Fruit fly (Drosophila melanogaster) whole organism, adult: Measurements from ENCODE around the gene CG3862.

ENCODE experiments used
- CG11617 ChIP-seq: fragments of 200-800 bp; sonication (Bioruptor generic); optimal IDR thresholded peaks from 2 replicates; lab custom pipeline; 2017; ENCODE audit warnings: mild to moderate bottlenecking, missing biosample characterization, missing genetic modification reagents, missing genetic modification characterization
- CG12768 ChIP-seq: fragments of 200-800 bp; sonication (Bioruptor generic); optimal IDR thresholded peaks from 2 replicates; lab custom pipeline; 2017; ENCODE audit warnings: missing biosample characterization, missing genetic modification characterization, mild to moderate bottlenecking, moderate library complexity, missing genetic modification reagents
- CG14711 ChIP-seq: fragments of 200-800 bp; sonication (Bioruptor generic); optimal IDR thresholded peaks from 2 replicates; lab custom pipeline; 2018; ENCODE audit warnings: missing biosample characterization, mild to moderate bottlenecking, missing genetic modification characterization, moderate library complexity
- CG1620 ChIP-seq: fragments of 200-800 bp; sonication (Bioruptor generic); optimal IDR thresholded peaks from 2 replicates; lab custom pipeline; 2016; ENCODE audit warnings: missing biosample characterization, missing genetic modification characterization
- CG33017 ChIP-seq: fragments of 200-800 bp; sonication (Bioruptor generic); optimal IDR thresholded peaks from 2 replicates; lab custom pipeline; 2018; ENCODE audit warnings: missing biosample characterization, mild to moderate bottlenecking, missing genetic modification characterization, moderate library complexity
- CG5204 ChIP-seq: fragments of 200-800 bp; sonication (Bioruptor generic); optimal IDR thresholded peaks from 2 replicates; lab custom pipeline; 2016; ENCODE audit warnings: missing biosample characterization, missing genetic modification characterization
- CG7045 ChIP-seq: fragments of 200-800 bp; sonication (Bioruptor generic); optimal IDR thresholded peaks from 2 replicates; lab custom pipeline; 2017; ENCODE audit warnings: missing biosample characterization, mild to moderate bottlenecking, missing genetic modification characterization
- CG7101 ChIP-seq: fragments of 200-800 bp; sonication (Bioruptor generic); optimal IDR thresholded peaks from 2 replicates; lab custom pipeline; 2018; ENCODE audit warnings: missing biosample characterization, mild to moderate bottlenecking, missing genetic modification characterization, moderate library complexity
- Clk ChIP-seq: fragments of 200-800 bp; sonication (Bioruptor generic); optimal IDR thresholded peaks from 2 replicates; lab custom pipeline; 2017; ENCODE audit warnings: missing biosample characterization, missing genetic modification characterization
- Crg-1 ChIP-seq: fragments of 200-800 bp; sonication (Bioruptor generic); optimal IDR thresholded peaks from 2 replicates; lab custom pipeline; 2016; ENCODE audit warnings: missing biosample characterization, missing genetic modification characterization
- Hr96 ChIP-seq: fragments of 200-800 bp; sonication (Bioruptor generic); optimal IDR thresholded peaks from 2 replicates; lab custom pipeline; 2016; ENCODE audit warnings: missing biosample characterization, missing genetic modification characterization
- Mnt ChIP-seq: fragments of 200-800 bp; sonication (Bioruptor generic); optimal IDR thresholded peaks from 2 replicates; lab custom pipeline; 2016; ENCODE audit warnings: missing biosample characterization, mild to moderate bottlenecking, missing genetic modification characterization
- bab1 ChIP-seq: fragments of 200-800 bp; sonication (Bioruptor generic); optimal IDR thresholded peaks from 3 replicates; lab custom pipeline; 2019; ENCODE audit warnings: missing biosample characterization, mild to moderate bottlenecking, missing genetic modification characterization, moderate library complexity
- cic ChIP-seq: fragments of 200-800 bp; sonication (Bioruptor generic); optimal IDR thresholded peaks from 2 replicates; lab custom pipeline; 2017; ENCODE audit warnings: missing biosample characterization, mild to moderate bottlenecking, missing genetic modification characterization, moderate library complexity
- cnc ChIP-seq, 2 experiments: fragments of >200 bp; optimal IDR thresholded peaks; 2 replicates each; lab custom pipeline; 2017
- kay ChIP-seq: fragments of 200-800 bp; sonication (Bioruptor generic); peaks from one replicate; lab custom pipeline; 2016; ENCODE audit warnings: missing biosample characterization, missing genetic modification characterization, borderline replicate concordance
- ovo ChIP-seq: fragments of 200-800 bp; sonication (Bioruptor generic); optimal IDR thresholded peaks from 2 replicates; lab custom pipeline; 2016; ENCODE audit warnings: missing biosample characterization, missing genetic modification characterization
- pad ChIP-seq: fragments of 200-800 bp; sonication (Bioruptor generic); optimal IDR thresholded peaks from 3 replicates; lab custom pipeline; 2017; ENCODE audit warnings: missing biosample characterization, missing genetic modification characterization, mild to moderate bottlenecking, moderate library complexity, missing genetic modification reagents
- tj ChIP-seq: fragments of 200-800 bp; sonication (Bioruptor generic); optimal IDR thresholded peaks from 3 replicates; lab custom pipeline; 2017; ENCODE audit warnings: missing biosample characterization, mild to moderate bottlenecking, missing genetic modification characterization, moderate library complexity
- toe ChIP-seq: fragments of 200-800 bp; sonication (Bioruptor generic); optimal IDR thresholded peaks from 2 replicates; lab custom pipeline; 2016; ENCODE audit warnings: missing biosample characterization, missing genetic modification characterization

CG3862 gene

dm6 chr2L:847988-848622 is 22.4 kb upstream of the CG3862 start:
- no peak for TF ChIP-seq CG11617 (GFP tag; lab: Kevin White, UChicago)
- TF ChIP-seq CG7101 (tag; lab: Kevin White, UChicago) = no peak
- TF ChIP-seq CG14711 (tag; lab: Kevin White, UChicago) = no peak
- no peak for TF ChIP-seq toe (GFP tag; lab: Kevin White, UChicago)
- TF ChIP-seq cnc (optimal IDR thresholded peaks at IDR 0.05; lab: Kevin White, UChicago) = no peak
- TF ChIP-seq CG12768 (GFP tag; lab: Kevin White, UChicago) = no peak
- TF ChIP-seq CG5204 (GFP tag; lab: Kevin White, UChicago) = no peak
- no peak for TF ChIP-seq Clk (GFP tag; lab: Kevin White, UChicago)
- no peak for TF ChIP-seq ovo (GFP tag; lab: Kevin White, UChicago)
- no peak for TF ChIP-seq bab1 (GFP tag; lab: Kevin White, UChicago)
- no peak for TF ChIP-seq Mnt (GFP tag; lab: Kevin White, UChicago)
- no peak for TF ChIP-seq pad (GFP tag; lab: Kevin White, UChicago)
- TF ChIP-seq Hr96 (GFP tag; lab: Kevin White, UChicago) = no peak
- TF ChIP-seq Crg-1 (GFP tag; lab: Kevin White, UChicago) = no peak

- TF ChIP-seq Clk (GFP tag; lab: Kevin White, UChicago) = no peak
- TF ChIP-seq CG5204 (GFP tag; lab: Kevin White, UChicago) = no peak
- no peak for TF ChIP-seq CG7101 (tag; lab: Kevin White, UChicago)
- TF ChIP-seq CG11617 (GFP tag; lab: Kevin White, UChicago) = peak; percentile 24
- TF ChIP-seq CG12768 (GFP tag; lab: Kevin White, UChicago) = no peak
- TF ChIP-seq CG7045 (GFP tag; lab: Kevin White, UChicago) = no peak
- peak; percentile 1 for TF ChIP-seq tj (GFP tag; lab: Kevin White, UChicago)
- no peak for TF ChIP-seq CG1620 (GFP tag; lab: Kevin White, UChicago)
- TF ChIP-seq pad (GFP tag; lab: Kevin White, UChicago) = no peak
- no peak for TF ChIP-seq CG14711 (tag; lab: Kevin White, UChicago)
- TF ChIP-seq kay (GFP tag; lab: Kevin White, UChicago) = no peak
These were observed 21.7 kb upstream of the CG3862 start for dm6 chr2L:847189-847987.

dm6 chr2L:846167-846868 is 20.7 kb upstream of the CG3862 start:
- TF ChIP-seq kay (GFP tag; lab: Kevin White, UChicago) (no peak), CG7045 (GFP tag; lab: Kevin White, UChicago) (peak; percentile 51), toe (GFP tag; lab: Kevin White, UChicago) (peak; percentile 17), CG11617 (GFP tag; lab: Kevin White, UChicago) (peak; percentile 2), CG7101 (tag; lab: Kevin White, UChicago) (peak; percentile 32), ovo (GFP tag; lab: Kevin White, UChicago) (no peak), pad (GFP tag; lab: Kevin White, UChicago) (no peak), cic (GFP tag; lab: Kevin White, UChicago) (no peak), Mnt (GFP tag; lab: Kevin White, UChicago) (no peak), CG5204 (GFP tag; lab: Kevin White, UChicago) (no peak), CG14711 (tag; lab: Kevin White, UChicago) (peak; percentile 47), Clk (GFP tag; lab: Kevin White, UChicago) (no peak), CG33017 (peak; percentile 1), Hr96 (GFP tag; lab: Kevin White, UChicago) (no peak), cnc (optimal IDR thresholded peaks at IDR 0.05; lab: Kevin White, UChicago) (no peak), bab1 (GFP tag; lab: Kevin White, UChicago) (no peak), Crg-1 (GFP tag; lab: Kevin White, UChicago) (no peak), CG1620 (GFP tag; lab: Kevin White, UChicago) (no peak), tj (GFP tag; lab: Kevin White, UChicago) (peak; percentile 63), CG12768 (GFP tag; lab: Kevin White, UChicago) (peak; percentile 38)

dm6 chr2L:845341-846004 is 19.8 kb upstream of the CG3862 start:
- TF ChIP-seq Clk (GFP tag; lab: Kevin White, UChicago) (peak; percentile 11), kay (GFP tag; lab: Kevin White, UChicago) (no peak), Hr96 (GFP tag; lab: Kevin White, UChicago) (peak; percentile 11), CG7101 (tag; lab: Kevin White, UChicago) (peak; percentile 58), Crg-1 (GFP tag; lab: Kevin White, UChicago) (no peak), CG14711 (tag; lab: Kevin White, UChicago) (peak; percentile 62), CG33017 (peak; percentile 58), CG5204 (GFP tag; lab: Kevin White, UChicago) (peak; percentile 21), ovo (GFP tag; lab: Kevin White, UChicago) (peak; percentile 28), toe (GFP tag; lab: Kevin White, UChicago) (peak; percentile 36), CG11617 (GFP tag; lab: Kevin White, UChicago) (no peak), CG7045 (GFP tag; lab: Kevin White, UChicago) (peak; percentile 67), CG12768 (GFP tag; lab: Kevin White, UChicago) (peak; percentile 33)
